Fruit fly (Drosophila melanogaster) whole organism, embryonic: Measurements from ENCODE around the gene CG1824.

Source experiments
- CG18764 ChIP-seq: fragments of 200-800 bp; sonication (Bioruptor generic); optimal IDR thresholded peaks from 3 replicates; lab custom pipeline; 2016; ENCODE audit warnings: missing biosample characterization, missing genetic modification characterization
- CG2129 ChIP-seq: fragments of 200-800 bp; sonication (Bioruptor generic); IDR thresholded peaks from 2 replicates; pipeline ENCODE4 v1.3.6; 2022; ENCODE audit warnings: missing biosample characterization, missing genetic modification characterization; ENCODE audit not compliant: partially characterized antibody
- CG43689 ChIP-seq: fragments of 200-800 bp; sonication (Bioruptor generic); IDR thresholded peaks from 2 replicates; pipeline ENCODE4 v1.3.6; 2022; ENCODE audit warnings: missing biosample characterization, missing genetic modification characterization
- Dfd ChIP-seq, 2 experiments: fragments of >200 bp; optimal IDR thresholded peaks; 2 replicates each; lab custom pipeline; 2017; ENCODE audit warnings: missing biosample characterization in 2 of 2, missing genetic modification characterization in 2 of 2
- H2.0 ChIP-seq: fragments of 200-800 bp; sonication (Bioruptor generic); IDR thresholded peaks from 2 replicates; pipeline ENCODE4 v1.3.6; 2022; ENCODE audit warnings: missing biosample characterization, missing genetic modification characterization
- Nf-YB ChIP-seq: fragments of 200-800 bp; sonication (Bioruptor generic); optimal IDR thresholded peaks from 3 replicates; lab custom pipeline; 2019; ENCODE audit warnings: missing biosample characterization, mild to moderate bottlenecking, missing genetic modification characterization, moderate library complexity
- Scr ChIP-seq: fragments of 200-800 bp; sonication (Bioruptor generic); IDR thresholded peaks from 2 replicates; pipeline ENCODE4 v1.3.6; 2022; ENCODE audit warnings: missing biosample characterization, missing genetic modification characterization; ENCODE audit not compliant: partially characterized antibody
- bowl ChIP-seq: fragments of 200-800 bp; sonication (Bioruptor generic); IDR thresholded peaks from 2 replicates; pipeline ENCODE4 v1.3.6; 2022; ENCODE audit warnings: missing biosample characterization, missing genetic modification characterization
- nmo ChIP-seq: fragments of 200-800 bp; sonication (Bioruptor generic); optimal IDR thresholded peaks from 2 replicates; lab custom pipeline; 2018; ENCODE audit warnings: missing biosample characterization, mild to moderate bottlenecking, missing genetic modification characterization, moderate library complexity
- ranshi ChIP-seq: fragments of 200-800 bp; sonication (Bioruptor generic); IDR thresholded peaks from 2 replicates; pipeline ENCODE4 v1.3.6; 2022; ENCODE audit warnings: missing biosample characterization, missing genetic modification characterization
- sens ChIP-seq: fragments of 200-800 bp; sonication (Bioruptor generic); peaks from one replicate; lab custom pipeline; 2016; ENCODE audit warnings: missing biosample characterization, missing genetic modification characterization
- stc ChIP-seq: fragments of 200-800 bp; sonication (Bioruptor generic); IDR thresholded peaks from 2 replicates; pipeline ENCODE4 v1.3.6; 2022; ENCODE audit warnings: missing biosample characterization, missing genetic modification characterization
- tgo ChIP-seq: fragments of 200-800 bp; sonication (Bioruptor generic); IDR thresholded peaks from 3 replicates; pipeline ENCODE4 v1.3.6; 2022; ENCODE audit warnings: missing biosample characterization, missing genetic modification characterization
- tx ChIP-seq: fragments of 200-800 bp; sonication (Bioruptor generic); optimal IDR thresholded peaks from 2 replicates; lab custom pipeline; 2016; ENCODE audit warnings: missing biosample characterization, missing genetic modification characterization

DNA sequence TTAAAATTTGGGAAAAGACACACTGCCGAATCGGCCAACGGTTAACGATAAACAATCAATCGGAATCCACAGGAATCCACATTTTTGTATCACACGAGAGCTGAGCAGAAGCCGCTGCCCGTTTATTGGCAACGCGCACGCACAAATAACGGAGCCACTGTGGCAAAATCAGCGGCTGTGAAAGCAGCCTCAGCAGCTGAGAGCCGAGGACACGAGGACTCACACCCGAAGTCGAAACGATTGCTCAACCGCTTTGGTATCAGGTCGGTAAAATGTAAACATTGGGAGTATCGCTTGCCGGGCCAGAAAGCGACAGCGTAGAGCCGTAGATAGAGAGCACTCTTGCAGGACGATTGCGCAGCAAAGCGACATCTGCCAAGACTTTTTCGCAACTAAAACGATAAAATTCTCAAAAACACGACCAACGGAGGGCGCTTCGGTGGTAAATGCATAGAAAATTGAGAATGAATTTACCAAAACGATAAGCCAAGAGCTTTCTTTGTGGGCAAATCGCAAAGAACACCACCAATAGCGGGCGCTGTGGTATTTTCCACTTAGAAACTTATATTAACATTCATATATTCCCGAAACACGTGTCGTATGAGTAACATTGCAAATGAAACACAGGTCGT lies 27.0 kb downstream of the CG1824 start, which contains the start of gene hwt:
- no peak for TF ChIP-seq stc
- TF ChIP-seq CG2129 (GFP tag; lab: Robert Waterston, UW): no peak
- TF ChIP-seq ranshi (GFP tag; lab: Robert Waterston, UW): no peak
- TF ChIP-seq nmo (GFP tag; lab: Kevin White, UChicago): no peak
- TF ChIP-seq sens (GFP tag; lab: Kevin White, UChicago): no peak
- no peak for TF ChIP-seq H2.0 (GFP tag; lab: Robert Waterston, UW)
- TF ChIP-seq Dfd (GFP tag; optimal IDR thresholded peaks at IDR 0.05; lab: Kevin White, UChicago): no peak
- TF ChIP-seq Scr (GFP tag; lab: Robert Waterston, UW): no peak
- no peak for TF ChIP-seq CG18764 (GFP tag; lab: Kevin White, UChicago)
- TF ChIP-seq CG43689 (GFP tag; lab: Robert Waterston, UW): no peak
- TF ChIP-seq tx (GFP tag; lab: Kevin White, UChicago): no peak
- no peak for TF ChIP-seq tgo (GFP tag; lab: Robert Waterston, UW)
- no peak for TF ChIP-seq bowl (GFP tag; lab: Robert Waterston, UW)
- TF ChIP-seq Nf-YB (GFP tag; lab: Kevin White, UChicago): no peak
